Fruit fly (Drosophila melanogaster): ENCODE results near the gene kl-5.
"Not testable (repeated sequence)": the region's sequence is repeated elsewhere in the genome, so short reads cannot be mapped to it uniquely, and the experiment has no call there.

The kl-5 gene

dm6 chrY:137386-137785 is at the start of gene kl-5:
Gene kl-5, minus strand, starts transcription at chrY:137486.
- TF ChIP-seq CG8478, psq, Dll (optimal IDR thresholded peaks at IDR 0.05): not testable (repeated sequence)

- TF ChIP-seq pan (optimal IDR thresholded peaks at IDR 0.05), result peak; percentile 93
Observed at dm6 chrY:124157-124556, 13.1 kb downstream of the kl-5 start.

dm6 chrY:9533-9932 is 127.8 kb downstream of the kl-5 start, which contains the start of gene Pp1-Y1:
Gene Pp1-Y1, plus strand, starts transcription at chrY:9833.
- TF ChIP-seq CG8478 (optimal IDR thresholded peaks at IDR 0.05) (no peak), usp (GFP tag; optimal IDR thresholded peaks at IDR 0.05) (no peak), Dll (optimal IDR thresholded peaks at IDR 0.05) (no peak), psq (optimal IDR thresholded peaks at IDR 0.05) (no peak), EcR (GFP tag; optimal IDR thresholded peaks at IDR 0.05) (no peak), pan (optimal IDR thresholded peaks at IDR 0.05) (no peak)

Measured in whole organism.